Fruit fly (Drosophila melanogaster): Measurements from ENCODE around the gene CG15362.

Gene CG15362

DNA sequence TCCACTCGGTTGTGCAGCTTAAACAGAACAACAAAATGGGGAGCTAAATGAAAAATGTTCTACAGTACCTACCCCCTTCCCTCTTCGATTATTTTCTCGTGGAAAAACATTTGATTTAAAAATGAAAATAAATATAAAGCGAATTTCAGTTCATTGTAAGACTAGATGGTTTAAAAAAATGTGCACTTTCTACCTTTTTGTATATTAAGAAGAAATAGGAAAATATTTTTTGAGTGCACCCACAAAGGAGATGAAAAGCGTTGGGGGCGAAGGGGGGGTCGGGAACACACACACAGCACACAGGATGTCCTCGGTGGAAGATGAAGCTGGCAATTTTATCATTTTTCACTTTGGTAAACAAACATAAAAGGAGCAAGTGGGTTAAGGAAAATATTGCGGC lies 41.8 kb downstream of the CG15362 start:
- TF ChIP-seq CG8119 (GFP tag; IDR thresholded peaks at IDR 0.05) (no peak), lz (GFP tag; optimal IDR thresholded peaks at IDR 0.05) (no peak), Met (GFP tag; optimal IDR thresholded peaks at IDR 0.05) (no peak), Sox14 (GFP tag; optimal IDR thresholded peaks at IDR 0.05) (no peak), Eip78C (GFP tag) (peak; percentile 60), CG3032 (tag; optimal IDR thresholded peaks at IDR 0.05) (no peak), Gug (GFP tag; IDR thresholded peaks at IDR 0.05) (no peak), CG11294 (GFP tag; IDR thresholded peaks at IDR 0.05) (no peak), CG34406 (GFP tag; optimal IDR thresholded peaks at IDR 0.05) (no peak), salr (GFP tag; optimal IDR thresholded peaks at IDR 0.05) (no peak), fd85E (GFP tag; optimal IDR thresholded peaks at IDR 0.05) (no peak), achi (GFP tag; optimal IDR thresholded peaks at IDR 0.05) (no peak), svp (GFP tag) (peak; percentile 51), dac (GFP tag; optimal IDR thresholded peaks at IDR 0.05) (no peak), fkh (GFP tag; optimal IDR thresholded peaks at IDR 0.05) (no peak)

DNA sequence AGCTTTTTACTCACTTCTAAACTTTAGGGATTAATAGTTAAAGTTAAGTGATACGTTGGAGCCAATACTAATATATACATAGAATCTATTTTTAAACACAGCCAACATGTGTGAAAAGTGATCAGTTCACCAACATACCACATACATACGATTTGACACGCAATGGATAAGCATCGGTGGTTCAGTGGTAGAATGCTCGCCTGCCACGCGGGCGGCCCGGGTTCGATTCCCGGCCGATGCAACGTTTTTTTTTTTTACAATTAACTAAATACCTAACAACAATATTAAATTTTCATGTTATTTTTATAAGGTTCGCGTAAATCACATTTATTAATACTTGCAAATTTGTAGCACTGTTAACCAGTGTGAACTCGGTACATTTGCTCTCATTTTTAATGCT lies 50.5 kb downstream of the CG15362 start:
- TF ChIP-seq svp (GFP tag) (peak; percentile 34), spab (GFP tag; optimal IDR thresholded peaks at IDR 0.05) (no peak)
